Worm (Caenorhabditis elegans) whole organism, early embryonic: ENCODE data around the gene srj-26.

Source experiments
- aly-1 ChIP-seq: sonication (generic microtip); optimal IDR thresholded peaks from 2 replicates; lab custom pipeline; 2016; ENCODE audit warnings: missing genetic modification characterization, missing compliant biosample characterization
- ceh-13 ChIP-seq: fragments of 200-800 bp; sonication (Bioruptor generic); optimal IDR thresholded peaks from 2 replicates; lab custom pipeline; 2018; ENCODE audit warnings: mild to moderate bottlenecking, missing genetic modification characterization, missing compliant biosample characterization
- hmbx-1 ChIP-seq: sonication (generic microtip); optimal IDR thresholded peaks from 2 replicates; lab custom pipeline; 2016; ENCODE audit warnings: mild to moderate bottlenecking, missing genetic modification characterization, missing compliant biosample characterization

DNA sequence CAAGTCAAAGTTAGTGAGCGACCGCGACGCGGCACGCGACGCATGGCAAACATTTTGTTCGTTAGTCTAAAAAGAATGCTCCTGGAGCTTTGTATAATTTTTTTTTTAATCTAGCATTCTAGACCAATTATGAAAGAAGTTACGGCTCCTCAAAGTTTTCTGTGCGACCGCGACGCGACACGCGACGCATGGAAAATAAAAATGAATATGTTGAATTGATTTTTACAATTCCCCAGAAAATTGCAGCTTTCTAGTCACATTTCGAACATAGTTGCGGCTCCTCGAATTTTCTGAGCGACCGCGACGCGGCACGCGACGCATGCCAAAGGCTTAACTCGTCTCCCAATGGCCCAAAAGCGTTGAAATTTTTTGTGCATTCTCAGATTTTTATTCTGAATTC lies 3.6 kb downstream of the srj-26 start, which contains the start of gene ZK262.4:
- TF ChIP-seq hmbx-1 (no peak), ceh-13 (GFP tag; lab: Kevin White, UChicago) (no peak), aly-1 (tag; lab: Kevin White, UChicago) (no peak)
